Fruit fly (Drosophila melanogaster) S2 (cell line): ENCODE results near the gene Alg2.

Experiments used
- CG8478 ChIP-seq: fragments of >200 bp; optimal IDR thresholded peaks from 2 replicates; lab custom pipeline; 2018
- CTCF ChIP-seq, 2 experiments: fragments of >200 bp; optimal IDR thresholded peaks; 2 replicates each; lab custom pipeline; 2018

Gene Alg2

DNA sequence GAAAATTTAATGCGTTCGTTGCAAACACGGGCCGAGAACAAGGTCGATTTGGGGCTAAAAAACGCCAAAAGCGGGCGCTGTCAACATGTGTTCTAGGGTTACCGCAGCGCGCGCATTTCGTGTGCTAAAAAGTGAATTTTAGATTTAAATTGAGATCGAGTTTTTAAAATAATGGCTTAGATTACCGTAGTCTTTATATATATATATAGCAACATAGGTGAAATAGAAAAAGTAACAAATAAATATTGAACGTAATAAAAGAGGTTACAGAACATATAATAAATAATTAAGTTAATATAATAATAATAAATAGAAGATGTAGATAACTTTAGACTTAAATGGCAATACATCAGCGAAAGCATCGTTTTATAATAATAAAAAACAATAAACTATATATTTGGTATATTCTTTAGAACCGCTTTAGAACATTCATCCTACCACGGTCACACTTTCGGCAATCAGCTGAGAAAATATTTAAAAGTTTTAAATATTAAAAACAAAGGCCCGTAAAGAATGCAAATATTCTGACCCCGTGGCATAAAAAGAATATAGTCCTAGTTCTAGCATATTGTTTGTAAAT is at the start of gene Alg2, which contains the start of gene CG11537:
Gene Alg2, plus strand, starts transcription at position 426 of the 580 bp plus-strand sequence.
Gene CG11537, minus strand, starts transcription at position 75 of the 580 bp plus-strand sequence.
- no peak for TF ChIP-seq CTCF (optimal IDR thresholded peaks at IDR 0.05; lab: Kevin White, UChicago)
- TF ChIP-seq CG8478 (lab: Kevin White, UChicago) = no peak

- TF ChIP-seq CTCF (optimal IDR thresholded peaks at IDR 0.05; lab: Kevin White, UChicago) (no peak), CG8478 (lab: Kevin White, UChicago) (no peak)
These were observed 48.0 kb upstream of the Alg2 start for dm6 chr3L:3095590-3095989.

DNA sequence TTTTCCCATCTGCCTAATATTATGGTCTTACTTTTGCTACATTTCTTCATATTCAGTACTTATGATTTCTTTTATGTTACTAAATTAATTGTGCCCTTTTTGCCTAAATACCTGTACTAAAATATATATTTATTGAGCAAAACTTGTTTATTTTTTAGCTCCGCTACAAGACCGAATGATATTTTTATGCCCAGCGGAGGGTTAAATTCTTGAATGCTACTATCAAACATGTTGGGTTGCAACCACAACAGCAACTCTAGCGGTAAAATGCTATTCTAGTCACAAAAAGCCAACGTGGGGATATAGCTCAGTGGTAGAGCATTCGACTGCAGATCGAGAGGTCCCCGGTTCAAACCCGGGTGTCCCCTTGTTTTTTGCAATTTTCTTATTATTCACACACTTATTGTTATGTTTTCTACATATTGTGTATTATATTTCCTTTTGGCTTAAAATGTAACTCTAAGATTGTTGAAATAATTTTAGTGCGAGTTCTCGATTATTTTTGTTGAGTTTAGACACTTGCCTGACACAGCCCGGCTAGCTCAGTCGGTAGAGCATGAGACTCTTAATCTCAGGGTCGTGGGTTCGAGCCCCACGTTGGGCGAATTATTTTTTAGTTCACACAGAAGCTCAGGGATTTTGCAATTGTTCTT is 47.4 kb upstream of the Alg2 start:
- TF ChIP-seq CG8478 (lab: Kevin White, UChicago) (no peak), CTCF (optimal IDR thresholded peaks at IDR 0.05; lab: Kevin White, UChicago) (no peak)

dm6 chr3L:3096726-3097597 is 46.6 kb upstream of the Alg2 start:
- TF ChIP-seq CTCF (optimal IDR thresholded peaks at IDR 0.05; lab: Kevin White, UChicago) (no peak), CG8478 (lab: Kevin White, UChicago) (no peak)

DNA sequence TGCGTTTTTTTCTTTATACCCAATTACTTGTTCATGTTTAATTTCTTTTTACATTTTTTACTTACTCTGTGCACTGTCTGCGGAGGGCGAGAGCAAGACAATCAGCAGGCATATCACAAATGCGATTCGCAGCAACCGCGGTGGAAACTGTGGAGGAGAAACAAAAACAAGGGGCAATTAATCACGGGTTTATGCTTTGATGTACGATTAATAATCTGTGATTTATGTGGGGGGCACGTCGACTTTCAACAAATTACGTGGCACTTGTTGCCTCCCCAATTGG is 46.1 kb upstream of the Alg2 start:
- no peak for TF ChIP-seq CG8478 (lab: Kevin White, UChicago)
- TF ChIP-seq CTCF (optimal IDR thresholded peaks at IDR 0.05; lab: Kevin White, UChicago) = no peak

dm6 chr3L:3098778-3099429 is 44.7 kb upstream of the Alg2 start:
- TF ChIP-seq CTCF (optimal IDR thresholded peaks at IDR 0.05; lab: Kevin White, UChicago) = no peak
- no peak for TF ChIP-seq CG8478 (lab: Kevin White, UChicago)

- TF ChIP-seq CTCF (optimal IDR thresholded peaks at IDR 0.05; lab: Kevin White, UChicago) (no peak), CG8478 (lab: Kevin White, UChicago) (no peak)
These were observed 42.5 kb upstream of the Alg2 start for dm6 chr3L:3101157-3101556.

DNA sequence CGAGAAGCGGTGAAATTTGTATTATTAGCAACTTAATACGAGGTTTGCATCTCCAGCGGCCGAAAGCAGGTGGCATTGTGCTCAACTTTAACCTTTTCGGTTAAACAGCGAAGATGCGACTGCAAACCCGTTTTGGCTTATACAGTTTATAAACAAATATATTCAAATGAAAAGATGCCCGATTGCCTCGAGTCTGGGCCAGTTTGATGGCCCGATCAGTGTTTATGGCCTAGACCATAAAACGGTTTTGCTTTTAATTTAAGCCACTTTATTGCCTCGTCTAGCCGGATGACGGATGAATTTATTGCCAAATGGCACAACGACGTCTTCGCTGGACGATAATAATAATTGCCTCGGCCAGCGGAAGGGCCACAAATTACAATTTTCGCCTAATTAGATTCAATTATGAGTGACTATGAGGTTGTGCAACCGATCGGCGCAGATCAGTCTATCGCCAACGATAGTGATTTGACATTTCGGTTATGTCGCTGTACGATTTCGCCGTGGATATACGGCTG is 41.0 kb upstream of the Alg2 start:
- no peak for TF ChIP-seq CTCF (optimal IDR thresholded peaks at IDR 0.05; lab: Kevin White, UChicago)
- no peak for TF ChIP-seq CG8478 (lab: Kevin White, UChicago)

- TF ChIP-seq CTCF (optimal IDR thresholded peaks at IDR 0.05; lab: Kevin White, UChicago) = no peak
- TF ChIP-seq CG8478 (lab: Kevin White, UChicago) = no peak
These were observed 38.1 kb upstream of the Alg2 start for dm6 chr3L:3105531-3105930.

DNA sequence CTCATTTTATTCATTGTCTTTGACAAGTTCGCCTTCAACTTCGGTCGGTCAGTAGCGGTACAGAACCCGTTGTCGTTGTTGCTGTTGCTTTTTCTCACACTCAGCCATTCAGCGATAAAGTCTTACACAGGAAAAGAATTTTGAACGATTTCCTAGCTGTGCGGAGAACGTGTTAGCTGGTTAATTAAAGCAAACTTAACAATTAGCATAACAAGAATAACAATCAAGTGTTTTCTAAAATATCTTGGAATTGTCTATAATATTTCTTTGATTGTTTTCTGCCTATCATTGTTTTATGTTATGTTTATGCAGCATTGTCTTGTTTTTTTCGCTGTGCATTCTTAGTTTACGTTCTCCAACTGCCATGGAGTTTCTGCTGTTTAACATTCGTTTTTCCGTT is 37.5 kb upstream of the Alg2 start:
- TF ChIP-seq CTCF (optimal IDR thresholded peaks at IDR 0.05; lab: Kevin White, UChicago) (no peak), CG8478 (lab: Kevin White, UChicago) (no peak)

- TF ChIP-seq CTCF (optimal IDR thresholded peaks at IDR 0.05; lab: Kevin White, UChicago) = no peak
- no peak for TF ChIP-seq CG8478 (lab: Kevin White, UChicago)
These were observed 36.4 kb upstream of the Alg2 start, which contains the start of gene Cht7 for dm6 chr3L:3106908-3107821. Cht7 (minus strand) TSS chr3L:3106958.

DNA sequence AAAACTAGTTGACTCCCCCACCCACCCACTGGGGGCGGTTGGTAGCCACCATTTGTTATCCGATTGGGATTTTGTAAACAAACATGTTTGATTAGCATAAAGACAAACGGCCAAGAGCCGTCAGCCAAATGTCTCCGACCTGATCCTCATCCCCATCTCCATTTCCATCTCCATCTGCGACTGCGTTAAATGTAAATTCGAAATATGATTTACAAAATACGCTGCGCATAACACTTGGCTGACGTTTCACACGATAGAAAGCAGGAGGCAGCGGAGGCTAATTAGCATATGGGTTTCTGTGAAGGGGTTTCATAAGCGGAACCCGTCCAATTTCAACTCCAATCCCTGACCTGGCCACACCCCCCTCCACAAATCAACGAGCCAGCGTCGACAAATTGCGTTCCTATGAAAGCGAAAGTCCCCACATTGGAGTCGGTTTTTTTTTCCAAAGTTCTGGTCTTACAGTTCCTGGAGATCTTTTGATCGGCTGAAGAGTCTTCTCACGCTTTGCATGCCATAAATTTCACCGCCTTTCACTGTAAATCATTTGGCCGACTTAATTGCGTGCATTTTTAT is 35.5 kb upstream of the Alg2 start:
- TF ChIP-seq CG8478 (lab: Kevin White, UChicago) = no peak
- no peak for TF ChIP-seq CTCF (optimal IDR thresholded peaks at IDR 0.05; lab: Kevin White, UChicago)

DNA sequence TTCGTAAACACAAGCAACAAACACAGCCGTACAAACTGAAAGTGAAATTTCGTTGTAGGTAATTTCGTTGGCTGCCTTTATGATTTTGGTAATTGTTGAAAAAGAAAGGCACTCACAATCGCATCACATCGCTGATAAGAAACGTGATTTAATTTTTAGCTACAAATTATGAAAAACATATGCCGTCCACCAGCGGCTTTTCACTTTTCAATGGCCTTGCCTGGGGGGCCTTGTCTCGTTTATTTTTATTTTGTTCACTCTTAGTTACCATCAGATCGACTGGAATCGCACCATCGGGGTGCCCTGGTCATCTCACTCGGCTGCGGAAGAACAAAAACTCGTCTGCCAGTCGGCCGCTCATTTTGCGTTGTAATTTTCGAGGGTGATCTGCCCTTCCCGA is 34.6 kb upstream of the Alg2 start:
- no peak for TF ChIP-seq CG8478 (lab: Kevin White, UChicago)
- TF ChIP-seq CTCF (optimal IDR thresholded peaks at IDR 0.05; lab: Kevin White, UChicago) = no peak
